Fruit fly (Drosophila melanogaster): ENCODE measurements around the gene CG42526.

CG42526 gene

DNA sequence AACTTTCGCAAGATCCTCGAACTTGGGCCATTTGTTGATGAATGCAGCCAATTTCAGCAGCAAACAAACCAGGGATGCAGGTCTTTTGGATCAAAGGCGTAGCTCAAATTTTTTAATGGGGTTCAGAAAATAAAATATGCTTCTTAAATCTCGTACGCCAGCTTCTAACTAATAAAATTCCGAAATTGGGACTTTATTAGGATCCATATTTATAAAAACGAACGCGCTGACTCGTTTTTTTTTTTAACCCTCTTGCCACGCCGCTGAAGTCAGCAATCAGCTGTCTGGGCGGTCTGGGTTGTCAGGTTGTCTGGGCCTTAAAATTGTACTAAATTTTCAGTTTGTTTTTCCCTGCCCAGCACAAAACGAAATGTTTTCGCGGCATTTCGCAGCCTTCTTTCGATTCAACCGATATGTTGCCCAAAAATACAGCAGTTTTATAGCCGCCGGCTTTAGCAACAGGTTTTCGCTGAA is 22.5 kb upstream of the CG42526 start, which contains the start of gene CG3437 (continued):
- TF ChIP-seq fd59A (GFP tag; optimal IDR thresholded peaks at IDR 0.05), result peak; percentile 99
- peak; percentile 92 for TF ChIP-seq fkh (GFP tag; optimal IDR thresholded peaks at IDR 0.05)
- peak; percentile 99 for TF ChIP-seq Sox15 (GFP tag; optimal IDR thresholded peaks at IDR 0.05)
- TF ChIP-seq lz (GFP tag; optimal IDR thresholded peaks at IDR 0.05), result peak; percentile 100
- peak; percentile 99 for TF ChIP-seq Sox102F (GFP tag; optimal IDR thresholded peaks at IDR 0.05)
- TF ChIP-seq ss (GFP tag; optimal IDR thresholded peaks at IDR 0.05), result peak; percentile 99
- TF ChIP-seq CG15336 (GFP tag; IDR thresholded peaks at IDR 0.05), result peak; percentile 100
- TF ChIP-seq dsx (GFP tag; optimal IDR thresholded peaks at IDR 0.05; ENCODE audit: poor library complexity, severe bottlenecking), result peak; percentile 97
- peak; percentile 100 for TF ChIP-seq eg (GFP tag; IDR thresholded peaks at IDR 0.05)
- TF ChIP-seq CG16779 (tag; optimal IDR thresholded peaks at IDR 0.05), result peak; percentile 99
- TF ChIP-seq vri (GFP tag; optimal IDR thresholded peaks at IDR 0.05), result peak; percentile 99
- TF ChIP-seq achi (GFP tag; optimal IDR thresholded peaks at IDR 0.05), result peak; percentile 99
- peak; percentile 98 for TF ChIP-seq Eip93F (GFP tag; optimal IDR thresholded peaks at IDR 0.05)
- peak; percentile 98 for TF ChIP-seq CG9139 (GFP tag; optimal IDR thresholded peaks at IDR 0.05)

DNA sequence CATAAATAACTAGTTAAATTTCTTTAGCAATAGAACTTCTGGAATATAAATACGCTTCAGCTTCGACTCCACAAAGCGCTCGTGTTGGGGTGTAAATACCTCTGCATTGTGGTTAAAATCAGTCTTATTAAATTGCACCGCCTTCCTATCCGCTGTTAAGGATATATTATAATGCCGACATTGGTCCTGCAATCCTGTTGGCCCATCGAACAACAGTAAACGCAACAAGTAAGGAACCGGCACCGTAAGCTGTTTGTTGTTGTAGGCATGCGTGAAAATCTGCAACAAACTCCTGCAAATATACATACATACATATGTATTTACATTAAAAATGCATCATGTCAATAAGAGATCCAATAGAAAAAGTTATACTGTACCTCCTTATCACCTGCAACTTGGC is 21.2 kb upstream of the CG42526 start:
- no peak for TF ChIP-seq CG7368 (GFP tag; optimal IDR thresholded peaks at IDR 0.05)
- TF ChIP-seq lz (GFP tag; optimal IDR thresholded peaks at IDR 0.05), result no peak
- no peak for TF ChIP-seq CG6808 (GFP tag; optimal IDR thresholded peaks at IDR 0.05)
- peak; percentile 1 for TF ChIP-seq Met (GFP tag; optimal IDR thresholded peaks at IDR 0.05)
- peak; percentile 18 for TF ChIP-seq CG6792 (GFP tag; optimal IDR thresholded peaks at IDR 0.05)
- TF ChIP-seq Eip78C (GFP tag), result peak; percentile 20

DNA sequence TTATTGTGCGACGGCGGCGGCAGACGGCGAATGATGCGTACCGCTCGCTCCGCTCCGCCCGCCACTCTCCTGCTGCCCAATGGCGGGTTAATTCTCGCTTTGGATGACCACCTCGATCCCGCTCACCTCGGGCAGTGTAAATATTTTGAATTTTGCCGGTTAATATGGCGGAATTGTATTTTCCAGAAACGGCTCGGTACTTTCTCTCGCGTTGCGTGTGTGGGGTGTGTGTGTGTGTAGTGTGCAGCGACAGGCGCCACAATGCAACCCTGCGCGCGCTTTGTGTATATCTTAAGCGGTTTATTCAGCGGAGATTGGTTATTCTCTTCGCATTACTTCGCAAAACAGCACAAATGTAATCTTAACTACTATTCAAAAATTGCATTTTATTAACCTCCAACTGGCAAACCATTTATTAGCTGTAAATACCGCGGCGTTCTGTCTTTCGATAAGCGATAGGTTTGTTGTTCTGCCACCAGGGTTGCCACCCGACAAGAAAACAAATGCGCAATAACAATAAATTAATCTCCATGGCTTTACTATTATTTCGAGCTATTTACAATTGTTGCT is 20.7 kb upstream of the CG42526 start, which contains the start of the genes phol and CG3552:
Gene phol (minus strand): TSS at position 463 of the 570 bp plus-strand sequence.
Gene CG3552 (plus strand): TSS at position 500 of the 570 bp plus-strand sequence.
- no peak for TF ChIP-seq Hr4 (GFP tag; optimal IDR thresholded peaks at IDR 0.05)
- no peak for TF ChIP-seq pdm3 (GFP tag; optimal IDR thresholded peaks at IDR 0.05)
- no peak for TF ChIP-seq CG8632 (GFP tag; optimal IDR thresholded peaks at IDR 0.05)
- no peak for TF ChIP-seq dac (GFP tag; optimal IDR thresholded peaks at IDR 0.05)
- no peak for TF ChIP-seq Sox102F (GFP tag; optimal IDR thresholded peaks at IDR 0.05)
- TF ChIP-seq Gug (GFP tag; IDR thresholded peaks at IDR 0.05), result no peak
- no peak for TF ChIP-seq CG6854 (GFP tag; optimal IDR thresholded peaks at IDR 0.05)
- no peak for TF ChIP-seq CG7368 (GFP tag; optimal IDR thresholded peaks at IDR 0.05)
- TF ChIP-seq CG34406 (GFP tag; optimal IDR thresholded peaks at IDR 0.05), result no peak
- TF ChIP-seq acj6 (GFP tag; optimal IDR thresholded peaks at IDR 0.05), result no peak
- TF ChIP-seq CG15336 (GFP tag; IDR thresholded peaks at IDR 0.05), result no peak
- no peak for TF ChIP-seq Smox (GFP tag; optimal IDR thresholded peaks at IDR 0.05)
- peak; percentile 72 for TF ChIP-seq Sox14 (GFP tag; optimal IDR thresholded peaks at IDR 0.05)
- TF ChIP-seq esn (GFP tag; optimal IDR thresholded peaks at IDR 0.05), result peak; percentile 27
- no peak for TF ChIP-seq CG32006 (GFP tag; optimal IDR thresholded peaks at IDR 0.05)
- peak in 1 of 2 experiments; percentile 27 for TF ChIP-seq ss (GFP tag; optimal IDR thresholded peaks at IDR 0.05)
- TF ChIP-seq CG1621 (tag; optimal IDR thresholded peaks at IDR 0.05), result no peak
- no peak for TF ChIP-seq CG11294 (GFP tag; IDR thresholded peaks at IDR 0.05)
- TF ChIP-seq CG3919 (GFP tag; optimal IDR thresholded peaks at IDR 0.05), result no peak
- TF ChIP-seq CG4318 (GFP tag; optimal IDR thresholded peaks at IDR 0.05), result no peak
- no peak for TF ChIP-seq CG11902 (GFP tag; optimal IDR thresholded peaks at IDR 0.05)
- peak; percentile 10 for TF ChIP-seq Blimp-1 (GFP tag; optimal IDR thresholded peaks at IDR 0.05)
- TF ChIP-seq achi (GFP tag; optimal IDR thresholded peaks at IDR 0.05), result no peak
- TF ChIP-seq CG8119 (GFP tag; IDR thresholded peaks at IDR 0.05), result no peak
- no peak for TF ChIP-seq dsx (GFP tag; optimal IDR thresholded peaks at IDR 0.05; ENCODE audit: poor library complexity, severe bottlenecking)
- TF ChIP-seq CG6163 (GFP tag; IDR thresholded peaks at IDR 0.05), result no peak
- TF ChIP-seq Sox15 (GFP tag; optimal IDR thresholded peaks at IDR 0.05), result no peak
- no peak for TF ChIP-seq Lpt (GFP tag; optimal IDR thresholded peaks at IDR 0.05)
- no peak for TF ChIP-seq salr (GFP tag; optimal IDR thresholded peaks at IDR 0.05)
- no peak for TF ChIP-seq CG16779 (tag; optimal IDR thresholded peaks at IDR 0.05)
- TF ChIP-seq Ets96B (tag; optimal IDR thresholded peaks at IDR 0.05), result no peak
- no peak for TF ChIP-seq eg (GFP tag; IDR thresholded peaks at IDR 0.05)
- TF ChIP-seq CG8319 (GFP tag; optimal IDR thresholded peaks at IDR 0.05), result no peak
- no peak for TF ChIP-seq CG6276 (GFP tag; optimal IDR thresholded peaks at IDR 0.05)
- no peak for TF ChIP-seq Met (GFP tag; optimal IDR thresholded peaks at IDR 0.05)
- TF ChIP-seq fkh (GFP tag; optimal IDR thresholded peaks at IDR 0.05), result peak; percentile 24
- TF ChIP-seq CG6792 (GFP tag; optimal IDR thresholded peaks at IDR 0.05), result no peak
- peak; percentile 18 for TF ChIP-seq CG6808 (GFP tag; optimal IDR thresholded peaks at IDR 0.05)
- no peak for TF ChIP-seq fd85E (GFP tag; optimal IDR thresholded peaks at IDR 0.05)

Data from whole organism, prepupa.